Fruit fly (Drosophila melanogaster) whole organism, embryonic: ENCODE measurements around the gene Idh3g.
A peak's percentile ranks its signal among the peaks of the same experiment; 100 is the strongest.

Experiments used
- CG12942 ChIP-seq: fragments of 200-800 bp; sonication (Bioruptor generic); optimal IDR thresholded peaks from 3 replicates; lab custom pipeline; 2016; ENCODE audit warnings: missing biosample characterization, missing genetic modification characterization
- CG18764 ChIP-seq: fragments of 200-800 bp; sonication (Bioruptor generic); optimal IDR thresholded peaks from 3 replicates; lab custom pipeline; 2016; ENCODE audit warnings: missing biosample characterization, missing genetic modification characterization
- CG3995 ChIP-seq: fragments of 200-800 bp; sonication (Bioruptor generic); optimal IDR thresholded peaks from 3 replicates; lab custom pipeline; 2016; ENCODE audit warnings: missing biosample characterization, missing genetic modification characterization
- CG4404 ChIP-seq: fragments of 200-800 bp; sonication (Bioruptor generic); IDR thresholded peaks from 2 replicates; pipeline ENCODE4 v1.3.6; 2022; ENCODE audit warnings: missing biosample characterization, missing genetic modification characterization
- CG7839 ChIP-seq: fragments of 200-800 bp; sonication (Bioruptor generic); optimal IDR thresholded peaks from 3 replicates; lab custom pipeline; 2018; ENCODE audit warnings: missing biosample characterization, mild to moderate bottlenecking, missing genetic modification characterization, moderate library complexity
- E2f2 ChIP-seq: fragments of 200-800 bp; sonication (Bioruptor generic); IDR thresholded peaks from 2 replicates; pipeline ENCODE4 v1.3.6; 2022; ENCODE audit warnings: missing biosample characterization, missing genetic modification characterization
- crol ChIP-seq: fragments of 200-800 bp; sonication (Bioruptor generic); IDR thresholded peaks from 2 replicates; pipeline ENCODE4 v1.3.6; 2022; ENCODE audit warnings: missing biosample characterization, missing genetic modification characterization
- fru ChIP-seq: fragments of >200 bp; optimal IDR thresholded peaks from 2 replicates; lab custom pipeline; 2017
- toy ChIP-seq: fragments of 200-800 bp; sonication (Bioruptor generic); IDR thresholded peaks from 2 replicates; pipeline ENCODE4 v1.3.6; 2022; ENCODE audit warnings: missing biosample characterization, missing genetic modification characterization
- yki ChIP-seq: fragments of >200 bp; optimal IDR thresholded peaks from 3 replicates; lab custom pipeline; 2018
- zfh1 ChIP-seq: fragments of 200-800 bp; sonication (Bioruptor generic); IDR thresholded peaks from 3 replicates; pipeline ENCODE4 v1.3.6; 2022; ENCODE audit warnings: missing biosample characterization, missing genetic modification characterization

DNA sequence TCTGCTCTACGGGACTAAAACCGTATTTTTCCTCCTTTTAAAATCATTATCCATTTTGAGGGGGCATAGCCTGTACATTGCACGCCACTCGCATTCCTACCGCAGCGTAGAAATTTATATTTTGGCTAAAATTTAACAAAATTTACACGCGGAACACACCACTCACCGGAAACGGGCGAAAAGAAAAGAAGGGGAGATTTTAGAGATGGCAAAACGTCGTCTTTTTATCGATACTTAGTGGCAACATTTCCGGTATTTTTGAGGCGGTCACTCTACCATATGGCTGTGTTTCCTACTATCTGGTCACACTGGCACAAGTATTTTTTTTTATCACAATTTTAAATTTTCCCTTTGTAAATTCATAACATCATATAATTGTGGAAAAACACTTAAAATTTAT lies 4.2 kb downstream of the Idh3g start, which contains the start of gene RpL27:
- peak; percentile 24 for TF ChIP-seq crol (GFP tag; lab: Robert Waterston, UW)
- peak; percentile 78 for TF ChIP-seq zfh1 (GFP tag; lab: Robert Waterston, UW)
- peak; percentile 78 for TF ChIP-seq CG7839 (tag; lab: Kevin White, UChicago)
- TF ChIP-seq yki (lab: Kevin White, UChicago) = no peak
- peak; percentile 41 for TF ChIP-seq CG12942 (GFP tag; lab: Kevin White, UChicago)
- TF ChIP-seq E2f2 (GFP tag; lab: Robert Waterston, UW) = peak; percentile 87
- peak; percentile 73 for TF ChIP-seq CG18764 (GFP tag; lab: Kevin White, UChicago)
- TF ChIP-seq toy = no peak
- no peak for TF ChIP-seq fru (lab: Kevin White, UChicago)
- TF ChIP-seq CG4404 (GFP tag; lab: Robert Waterston, UW) = no peak
- TF ChIP-seq CG3995 (GFP tag; lab: Kevin White, UChicago) = peak; percentile 65
